Worm (Caenorhabditis elegans) whole organism, young adult: ENCODE results near the gene F32B6.4.

ENCODE experiments used
- B0019.2 ChIP-seq: fragments of 200-800 bp; sonication (Bioruptor generic); conservative IDR thresholded peaks from 2 replicates; pipeline ENCODE4 v1.3.6; 2022; ENCODE audit warnings: missing genetic modification reagents, missing genetic modification characterization, missing compliant biosample characterization
- F37B4.10 ChIP-seq: fragments of 200-800 bp; sonication (Bioruptor generic); IDR thresholded peaks from 2 replicates; pipeline ENCODE4 v1.3.6; 2022; ENCODE audit warnings: missing genetic modification characterization, missing compliant biosample characterization
- K11D2.4 ChIP-seq: fragments of 200-800 bp; sonication (Bioruptor generic); IDR thresholded peaks from 2 replicates; pipeline ENCODE4 v1.3.6; 2022; ENCODE audit warnings: missing genetic modification reagents, missing genetic modification characterization, missing compliant biosample characterization
- Y53F4B.3 ChIP-seq: fragments of 200-800 bp; sonication (Bioruptor generic); IDR thresholded peaks from 2 replicates; pipeline ENCODE4 v1.3.6; 2022; ENCODE audit warnings: missing genetic modification reagents, missing genetic modification characterization, missing compliant biosample characterization
- Y56A3A.18 ChIP-seq: fragments of 200-800 bp; sonication (Bioruptor generic); IDR thresholded peaks from 2 replicates; pipeline ENCODE4 v1.3.6; 2022; ENCODE audit warnings: missing genetic modification reagents, missing genetic modification characterization, missing compliant biosample characterization
- Y79H2A.3 ChIP-seq: fragments of 200-800 bp; sonication (Bioruptor generic); conservative IDR thresholded peaks from 2 replicates; pipeline ENCODE4 v1.3.6; 2022; ENCODE audit warnings: missing genetic modification reagents, missing genetic modification characterization, missing compliant biosample characterization
- attf-5 ChIP-seq: fragments of 200-800 bp; sonication (Bioruptor generic); optimal IDR thresholded peaks from 2 replicates; lab custom pipeline; 2018; ENCODE audit warnings: mild to moderate bottlenecking, missing genetic modification characterization, missing compliant biosample characterization
- ccch-3 ChIP-seq: fragments of 200-800 bp; sonication (Bioruptor generic); optimal IDR thresholded peaks from 2 replicates; lab custom pipeline; 2018; ENCODE audit warnings: mild to moderate bottlenecking, missing genetic modification characterization, missing compliant biosample characterization
- cebp-2 ChIP-seq: fragments of 200-800 bp; sonication (Bioruptor generic); IDR thresholded peaks from 2 replicates; pipeline ENCODE4 v1.3.6; 2022; ENCODE audit warnings: missing genetic modification characterization, missing compliant biosample characterization
- ceh-27 ChIP-seq: fragments of 200-800 bp; sonication (Bioruptor generic); optimal IDR thresholded peaks from 2 replicates; lab custom pipeline; 2018; ENCODE audit warnings: mild to moderate bottlenecking, missing genetic modification characterization, moderate library complexity, missing compliant biosample characterization
- ceh-79 ChIP-seq: sonication (generic microtip); optimal IDR thresholded peaks from 2 replicates; lab custom pipeline; 2017; ENCODE audit warnings: mild to moderate bottlenecking, missing genetic modification characterization, missing compliant biosample characterization
- chd-7 ChIP-seq: sonication (generic microtip); optimal IDR thresholded peaks from 2 replicates; lab custom pipeline; 2016; ENCODE audit warnings: mild to moderate bottlenecking, missing genetic modification characterization, moderate library complexity, missing compliant biosample characterization
- dpff-1 ChIP-seq: sonication (generic microtip); optimal IDR thresholded peaks from 2 replicates; lab custom pipeline; 2017; ENCODE audit warnings: mild to moderate bottlenecking, missing genetic modification characterization, missing compliant biosample characterization
- dpl-1 ChIP-seq: fragments of 150-350 bp; optimal IDR thresholded peaks from 2 replicates; lab custom pipeline; 2014; ENCODE audit warnings: missing biosample characterization, missing genetic modification reagents, missing genetic modification characterization
- efl-1 ChIP-seq: fragments of 150-350 bp; optimal IDR thresholded peaks from 2 replicates; lab custom pipeline; 2014; ENCODE audit warnings: missing biosample characterization, missing genetic modification reagents, missing genetic modification characterization
- egl-18 ChIP-seq: fragments of 200-800 bp; sonication (Bioruptor generic); IDR thresholded peaks from 2 replicates; pipeline ENCODE4 v1.3.6; 2022; ENCODE audit warnings: missing genetic modification reagents, missing genetic modification characterization, missing compliant biosample characterization
- fkh-3 ChIP-seq: sonication (generic microtip); optimal IDR thresholded peaks from 2 replicates; lab custom pipeline; 2016; ENCODE audit warnings: mild to moderate bottlenecking, missing genetic modification characterization, missing compliant biosample characterization
- hmg-1.2 ChIP-seq: fragments of 200-800 bp; sonication (Bioruptor generic); IDR thresholded peaks from 2 replicates; pipeline ENCODE4 v1.3.6; 2022; ENCODE audit warnings: missing genetic modification reagents, missing genetic modification characterization, missing compliant biosample characterization
- hmg-20 ChIP-seq: fragments of 200-800 bp; sonication (Bioruptor generic); IDR thresholded peaks from 2 replicates; pipeline ENCODE4 v1.3.6; 2022; ENCODE audit warnings: missing genetic modification reagents, missing genetic modification characterization, missing compliant biosample characterization
- hrde-1 ChIP-seq: sonication (generic microtip); optimal IDR thresholded peaks from 2 replicates; lab custom pipeline; 2016; ENCODE audit warnings: missing genetic modification characterization, mild to moderate bottlenecking, missing compliant biosample characterization, moderate library complexity, missing genotype, missing genetic modification reagents, borderline replicate concordance
- hsf-1 ChIP-seq: fragments of 200-800 bp; sonication (Bioruptor generic); IDR thresholded peaks from 2 replicates; pipeline ENCODE4 v1.3.6; 2022; ENCODE audit warnings: missing genetic modification reagents, missing genetic modification characterization, missing compliant biosample characterization
- lag-1 ChIP-seq: fragments of 200-800 bp; sonication (Bioruptor generic); IDR thresholded peaks from 2 replicates; pipeline ENCODE4 v1.3.6; 2022; ENCODE audit warnings: missing genetic modification reagents, missing genetic modification characterization, missing compliant biosample characterization
- let-607 ChIP-seq, 2 experiments: fragments of 200-800 bp in 1 of 2; sonication (Bioruptor generic) in 1 of 2; sonication (generic microtip) in 1 of 2; optimal IDR thresholded peaks; 2 replicates each; lab custom pipeline; 2016 to 2018; ENCODE audit warnings: mild to moderate bottlenecking in 2 of 2, missing compliant biosample characterization in 2 of 2, missing genetic modification characterization in 2 of 2, moderate library complexity in 2 of 2, missing genotype in 1 of 2
- lin-26 ChIP-seq: fragments of 200-800 bp; sonication (Bioruptor generic); IDR thresholded peaks from 2 replicates; pipeline ENCODE4 v1.3.6; 2022; ENCODE audit warnings: missing genetic modification reagents, missing genetic modification characterization, missing compliant biosample characterization
- lsy-27 ChIP-seq: sonication (generic microtip); optimal IDR thresholded peaks from 2 replicates; lab custom pipeline; 2017; ENCODE audit warnings: missing genetic modification characterization, mild to moderate bottlenecking, missing compliant biosample characterization, antibody characterized with exemption, missing genotype, borderline replicate concordance; ENCODE audit not compliant: insufficient read depth
- madf-10 ChIP-seq: sonication (generic microtip); optimal IDR thresholded peaks from 2 replicates; lab custom pipeline; 2016; ENCODE audit warnings: mild to moderate bottlenecking, missing genetic modification characterization, missing compliant biosample characterization
- madf-3 ChIP-seq: fragments of 200-800 bp; sonication (Bioruptor generic); IDR thresholded peaks from 2 replicates; pipeline ENCODE4 v1.3.6; 2022; ENCODE audit warnings: missing genetic modification reagents, missing genetic modification characterization, missing compliant biosample characterization
- madf-6 ChIP-seq: fragments of 200-800 bp; sonication (Bioruptor generic); IDR thresholded peaks from 2 replicates; pipeline ENCODE4 v1.3.6; 2022; ENCODE audit warnings: missing genetic modification reagents, missing genetic modification characterization, missing compliant biosample characterization
- mcd-1 ChIP-seq: fragments of 200-800 bp; sonication (Bioruptor generic); IDR thresholded peaks from 2 replicates; pipeline ENCODE4 v1.3.6; 2022; ENCODE audit warnings: missing genetic modification reagents, missing genetic modification characterization, missing compliant biosample characterization
- nfya-1 ChIP-seq: sonication (generic microtip); optimal IDR thresholded peaks from 2 replicates; lab custom pipeline; 2017; ENCODE audit warnings: antibody characterized with exemption, missing compliant biosample characterization, missing genetic modification characterization, borderline replicate concordance; ENCODE audit not compliant: insufficient read depth
- nhr-120 ChIP-seq: fragments of 200-800 bp; sonication (Bioruptor generic); IDR thresholded peaks from 2 replicates; pipeline ENCODE4 v1.3.6; 2022; ENCODE audit warnings: missing genetic modification characterization, missing compliant biosample characterization
- nhr-27 ChIP-seq: fragments of 200-800 bp; sonication (Bioruptor generic); optimal IDR thresholded peaks from 2 replicates; lab custom pipeline; 2018; ENCODE audit warnings: mild to moderate bottlenecking, missing genetic modification characterization, moderate library complexity, missing compliant biosample characterization
- rcor-1 ChIP-seq: fragments of 200-800 bp; sonication (Bioruptor generic); IDR thresholded peaks from 2 replicates; pipeline ENCODE4 v1.3.6; 2022; ENCODE audit warnings: missing genetic modification reagents, missing genetic modification characterization, missing compliant biosample characterization
- snpc-1.1 ChIP-seq: sonication (generic microtip); optimal IDR thresholded peaks from 2 replicates; lab custom pipeline; 2017; ENCODE audit warnings: missing genetic modification characterization, mild to moderate bottlenecking, missing compliant biosample characterization, antibody characterized with exemption, moderate library complexity, missing genotype, missing genetic modification reagents; ENCODE audit not compliant: insufficient read depth
- snpc-4 ChIP-seq, 5 experiments: fragments of 150-350 bp in 1 of 5; sonication (generic microtip) in 4 of 5; optimal IDR thresholded peaks; 2 replicates each; lab custom pipeline; 2014 to 2018; ENCODE audit warnings: missing genetic modification characterization in 5 of 5, missing biosample characterization in 3 of 5, antibody characterized with exemption in 2 of 5, mild to moderate bottlenecking in 2 of 5, missing compliant biosample characterization in 2 of 5, missing genotype in 2 of 5, moderate library complexity in 2 of 5, missing genetic modification reagents in 1 of 5

Gene F32B6.4

DNA sequence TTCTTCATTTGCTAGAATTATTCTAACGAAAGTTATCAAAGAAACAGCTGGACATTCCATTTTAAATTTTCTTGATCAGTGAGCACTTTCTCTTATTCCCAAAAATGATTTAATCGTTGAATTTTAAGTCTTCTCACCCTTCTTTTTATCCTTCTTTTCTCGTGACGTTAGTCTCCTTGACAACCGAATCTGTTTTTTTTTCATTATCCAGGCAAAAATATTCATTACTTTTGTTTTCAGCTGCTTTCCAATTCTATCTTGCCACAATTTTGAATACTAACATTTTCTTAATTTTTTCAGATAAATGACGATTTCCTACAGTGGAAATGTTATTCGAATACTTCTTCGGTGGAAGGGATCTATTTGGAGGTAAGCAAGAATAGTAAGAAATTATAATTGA lies 11.8 kb upstream of the F32B6.4 start, which contains the start of gene best-13 (continued):
- TF ChIP-seq hrde-1 = no peak
- TF ChIP-seq ceh-79 (tag; lab: Kevin White, UChicago) = no peak
- no peak for TF ChIP-seq dpff-1 (tag; lab: Kevin White, UChicago)
- TF ChIP-seq madf-3 (GFP tag; lab: Robert Waterston, UW) = no peak
- no peak for TF ChIP-seq lin-26 (GFP tag; lab: Robert Waterston, UW)
- no peak for TF ChIP-seq hmg-20 (GFP tag; lab: Robert Waterston, UW)
- TF ChIP-seq dpl-1 (GFP tag; lab: Kevin White, UChicago) = no peak
- no peak for TF ChIP-seq K11D2.4 (GFP tag; lab: Robert Waterston, UW)
- no peak for TF ChIP-seq nfya-1
- TF ChIP-seq, all 124 proteins: peak for 0

DNA sequence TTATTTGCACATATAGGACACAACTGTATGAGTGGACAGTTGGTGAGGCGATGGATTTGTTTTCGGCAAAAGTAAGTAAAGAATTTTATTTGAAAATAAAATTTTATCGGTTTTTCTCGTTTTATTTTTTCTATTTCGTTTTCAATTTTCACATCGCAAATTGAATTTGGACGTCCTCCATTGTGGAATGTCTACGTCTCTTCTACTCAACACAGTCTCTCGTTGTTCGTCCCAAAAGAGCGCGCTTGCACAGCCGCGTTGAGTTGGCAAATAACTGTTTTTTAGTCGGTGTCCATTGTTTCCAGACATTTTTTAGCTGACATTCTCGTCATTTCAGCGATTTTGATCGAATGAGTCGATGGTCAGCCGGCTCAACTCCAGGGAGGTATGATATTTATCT lies 7.4 kb upstream of the F32B6.4 start:
- no peak for TF ChIP-seq madf-6 (GFP tag; lab: Robert Waterston, UW)
- TF ChIP-seq ceh-79 (tag; lab: Kevin White, UChicago) = no peak
- peak; percentile 94 for TF ChIP-seq hmg-1.2 (GFP tag; lab: Robert Waterston, UW)
- peak; percentile 78 to 85 for TF ChIP-seq let-607 (tag; optimal IDR thresholded peaks at IDR 0.05; lab: Kevin White, UChicago)
- peak; percentile 52 for TF ChIP-seq mcd-1 (GFP tag; lab: Robert Waterston, UW)
- TF ChIP-seq nhr-27 (tag; lab: Kevin White, UChicago) = no peak

DNA sequence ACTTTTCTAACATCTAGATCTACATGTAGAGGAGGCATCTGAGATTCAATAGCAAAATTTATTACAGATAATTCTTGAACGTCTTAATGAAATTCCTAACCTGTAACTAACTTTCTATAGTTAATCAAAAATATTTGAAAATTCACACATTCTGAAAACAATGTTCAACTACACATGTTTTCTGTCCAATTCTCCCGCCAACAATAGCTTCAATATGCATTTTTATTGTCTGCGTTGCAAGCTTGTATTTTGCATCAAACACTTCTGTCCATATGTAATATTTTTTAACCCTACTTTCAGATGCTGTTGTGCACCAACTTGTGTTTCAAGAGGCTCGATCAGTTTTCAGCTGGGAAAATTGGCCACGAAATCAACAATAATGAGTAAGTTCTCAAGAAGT lies 6.9 kb upstream of the F32B6.4 start, which contains the start of gene tbc-3:
TSS of gene tbc-3 (plus strand) at position 301 of the 400 bp plus-strand sequence.
- no peak for TF ChIP-seq B0019.2 (GFP tag; lab: Robert Waterston, UW)
- no peak for TF ChIP-seq lsy-27 (tag; lab: Kevin White, UChicago)
- no peak for TF ChIP-seq hsf-1 (GFP tag; lab: Robert Waterston, UW)
- no peak for TF ChIP-seq hmg-1.2 (GFP tag; lab: Robert Waterston, UW)
- no peak for TF ChIP-seq efl-1
- TF ChIP-seq fkh-3 (tag; lab: Kevin White, UChicago) = no peak
- TF ChIP-seq ccch-3 (GFP tag; lab: Kevin White, UChicago) = no peak
- no peak for TF ChIP-seq snpc-1.1 (tag; lab: Kevin White, UChicago)
- no peak for TF ChIP-seq egl-18
- no peak for TF ChIP-seq F37B4.10
- no peak for TF ChIP-seq lag-1 (GFP tag; lab: Robert Waterston, UW)
- no peak for TF ChIP-seq chd-7 (tag; lab: Kevin White, UChicago)
- TF ChIP-seq ceh-27 (GFP tag; lab: Kevin White, UChicago) = no peak
- no peak for TF ChIP-seq madf-10 (tag; lab: Kevin White, UChicago)
- no peak for TF ChIP-seq cebp-2

DNA sequence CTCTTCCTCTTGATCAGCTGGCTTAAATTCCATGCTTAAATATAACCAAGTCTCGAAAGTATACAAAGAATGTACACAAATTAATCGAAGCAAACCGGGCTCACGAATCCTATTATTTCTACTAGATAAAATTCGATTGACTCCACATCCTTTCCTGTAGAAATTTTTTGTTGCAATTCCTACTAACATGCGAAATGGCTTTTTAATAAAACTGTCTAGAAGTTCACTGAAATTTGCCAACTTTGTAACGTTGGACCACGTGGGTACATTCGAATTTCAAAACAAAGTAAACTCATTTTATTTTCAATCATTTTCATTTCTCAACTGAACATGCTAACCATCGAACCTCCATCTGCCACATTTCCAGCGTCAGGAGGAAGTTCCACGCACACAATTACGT lies 3.2 kb upstream of the F32B6.4 start, which contains the start of gene ssp-32:
TSS of gene ssp-32 (plus strand) at position 301 of the 400 bp plus-strand sequence.
- TF ChIP-seq Y56A3A.18 (GFP tag; lab: Robert Waterston, UW) (no peak), attf-5 (GFP tag; lab: Kevin White, UChicago) (no peak), Y79H2A.3 (GFP tag; lab: Robert Waterston, UW) (no peak), Y53F4B.3 (GFP tag; lab: Robert Waterston, UW) (no peak), rcor-1 (GFP tag; lab: Robert Waterston, UW) (no peak), hmg-1.2 (GFP tag; lab: Robert Waterston, UW) (no peak), snpc-4 (GFP tag; optimal IDR thresholded peaks at IDR 0.05; lab: Kevin White, UChicago) (no peak), snpc-4 (tag; optimal IDR thresholded peaks at IDR 0.05; lab: Kevin White, UChicago) (no peak), lin-26 (GFP tag; lab: Robert Waterston, UW) (no peak), nhr-120 (GFP tag; lab: Robert Waterston, UW) (no peak)
